Fruit fly (Drosophila melanogaster): Measurements from ENCODE around the gene Cpr64Ab.

Gene Cpr64Ab

DNA sequence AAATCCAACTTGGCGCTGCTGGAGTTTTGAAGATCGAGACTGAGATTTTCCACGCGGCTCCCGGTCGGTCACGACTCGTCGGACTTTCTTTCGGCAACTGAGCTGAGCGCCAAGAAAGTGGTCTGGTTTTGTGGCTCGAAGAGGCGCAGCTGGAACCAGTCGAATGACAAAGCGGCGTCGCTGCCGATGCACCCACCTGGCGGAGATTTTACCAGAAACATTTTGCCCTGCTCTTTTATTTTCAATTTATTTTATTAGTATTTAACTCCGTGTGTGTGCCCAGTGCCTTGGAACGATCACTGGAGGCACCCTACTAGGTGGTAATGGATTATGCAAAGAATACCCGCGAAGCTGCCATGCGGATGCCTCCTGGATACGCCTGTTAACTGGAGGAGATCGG lies 7.1 kb downstream of the Cpr64Ab start, which contains the start of gene CG15005:
Gene CG15005, minus strand, starts transcription at position 101 of the 400 bp plus-strand sequence.
- TF ChIP-seq CG12768 (GFP tag; optimal IDR thresholded peaks at IDR 0.05), result no peak
- no peak for TF ChIP-seq Clk (GFP tag; optimal IDR thresholded peaks at IDR 0.05)
- TF ChIP-seq CG14711 (tag; optimal IDR thresholded peaks at IDR 0.05), result no peak
- TF ChIP-seq pad (GFP tag; optimal IDR thresholded peaks at IDR 0.05), result no peak
- no peak for TF ChIP-seq cic (GFP tag; optimal IDR thresholded peaks at IDR 0.05)
- no peak for TF ChIP-seq CG7045 (GFP tag; optimal IDR thresholded peaks at IDR 0.05)
- no peak for TF ChIP-seq CG33017 (tag; optimal IDR thresholded peaks at IDR 0.05)
- TF ChIP-seq CG7101 (tag; optimal IDR thresholded peaks at IDR 0.05), result no peak
- TF ChIP-seq kay (GFP tag; ENCODE audit: borderline replicate concordance), result no peak
- no peak for TF ChIP-seq CG1620 (GFP tag; optimal IDR thresholded peaks at IDR 0.05)
- no peak for TF ChIP-seq bab1 (GFP tag; optimal IDR thresholded peaks at IDR 0.05)
- no peak for TF ChIP-seq Crg-1 (GFP tag; optimal IDR thresholded peaks at IDR 0.05)
- TF ChIP-seq Hr96 (GFP tag; optimal IDR thresholded peaks at IDR 0.05), result no peak
- no peak for TF ChIP-seq CG5204 (GFP tag; optimal IDR thresholded peaks at IDR 0.05)

DNA sequence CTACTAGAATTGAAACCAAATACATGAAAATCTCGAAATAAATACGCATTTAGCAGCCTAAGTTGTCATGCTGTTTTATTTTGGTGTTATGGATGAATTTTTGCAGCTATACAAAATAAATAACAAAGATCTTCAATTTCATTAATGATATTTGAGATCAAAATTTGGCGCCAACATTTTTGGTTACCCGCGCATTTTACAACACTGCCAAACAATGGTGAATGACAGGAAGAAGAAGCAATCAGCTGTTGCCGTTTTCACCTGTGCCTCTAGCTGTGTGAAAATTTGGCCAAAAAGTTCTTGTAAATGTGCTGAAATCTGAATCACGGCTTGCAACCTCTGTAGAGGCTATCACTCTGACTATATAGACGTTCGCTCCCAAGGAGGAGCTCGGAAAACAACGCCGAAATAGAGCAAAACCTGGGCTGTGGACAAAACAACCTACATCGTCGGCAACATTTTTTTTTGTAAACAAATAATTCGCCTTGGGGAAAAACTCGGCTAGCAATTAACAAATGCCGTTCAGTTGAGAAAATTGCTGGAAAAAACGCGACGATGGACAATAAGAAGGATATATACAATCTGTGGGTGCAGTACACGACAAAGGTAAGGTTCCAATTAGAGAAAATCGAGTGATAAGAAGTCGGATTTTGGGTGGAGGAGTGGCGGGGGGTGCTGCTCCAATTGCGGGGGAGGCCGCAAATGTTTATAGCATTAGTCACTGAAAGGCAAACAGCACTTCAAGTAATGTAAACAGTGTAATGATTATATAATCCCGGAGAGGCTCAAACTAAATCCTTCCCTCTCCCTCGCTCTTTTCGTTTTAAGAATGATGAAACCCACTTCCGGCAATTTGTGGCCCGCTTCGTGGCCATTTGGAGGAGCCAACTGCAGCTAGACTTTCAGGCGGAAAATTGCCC lies 17.4 kb downstream of the Cpr64Ab start, which contains the start of gene CG43367:
Gene CG43367, plus strand, starts transcription at position 264 of the 920 bp plus-strand sequence.
- TF ChIP-seq pad (GFP tag; optimal IDR thresholded peaks at IDR 0.05) (peak; percentile 25), CG7101 (tag; optimal IDR thresholded peaks at IDR 0.05) (peak; percentile 0), Crg-1 (GFP tag; optimal IDR thresholded peaks at IDR 0.05) (peak; percentile 19), CG1620 (GFP tag; optimal IDR thresholded peaks at IDR 0.05) (peak; percentile 51), kay (GFP tag; ENCODE audit: borderline replicate concordance) (peak; percentile 59), tj (GFP tag; optimal IDR thresholded peaks at IDR 0.05) (peak; percentile 5), CG11617 (GFP tag; optimal IDR thresholded peaks at IDR 0.05) (no peak), CG14711 (tag; optimal IDR thresholded peaks at IDR 0.05) (no peak), CG7045 (GFP tag; optimal IDR thresholded peaks at IDR 0.05) (no peak), bab1 (GFP tag; optimal IDR thresholded peaks at IDR 0.05) (peak; percentile 26)

DNA sequence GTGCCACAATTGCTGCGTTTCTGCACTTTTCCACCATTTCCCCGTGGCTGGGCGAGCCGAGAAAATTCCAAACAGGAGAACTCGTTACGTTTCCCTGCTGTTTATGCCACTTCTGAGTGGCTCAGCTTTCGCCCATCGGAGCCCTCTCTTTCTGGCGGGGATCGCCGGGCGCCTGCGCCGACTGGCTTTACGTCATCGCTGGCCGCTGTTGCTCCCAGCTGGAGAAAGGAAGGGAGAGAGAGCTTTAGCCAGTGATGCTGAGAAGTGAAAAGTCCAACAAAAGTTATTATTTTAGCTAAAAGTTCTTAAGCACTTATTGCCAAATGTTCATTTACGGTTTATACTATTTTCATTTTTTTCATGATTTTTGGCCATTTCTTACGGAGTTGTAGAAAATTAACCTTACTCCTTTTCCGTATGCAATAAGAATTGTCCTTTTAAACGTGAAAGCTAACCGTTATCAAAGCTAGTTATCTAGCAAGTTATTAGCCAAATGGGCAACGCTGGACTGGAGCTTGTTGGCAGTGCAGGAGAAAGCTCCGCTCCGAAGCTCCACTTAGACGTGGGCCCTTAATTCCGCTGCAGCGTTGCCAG lies 23.3 kb downstream of the Cpr64Ab start, which contains the start of the genes Teh2 and tipE:
Gene Teh2, minus strand, starts transcription at position 94 of the 594 bp plus-strand sequence.
Gene tipE, plus strand, starts transcription at position 570 of the 594 bp plus-strand sequence.
- TF ChIP-seq CG33017 (tag; optimal IDR thresholded peaks at IDR 0.05) (no peak), CG14711 (tag; optimal IDR thresholded peaks at IDR 0.05) (no peak), CG1620 (GFP tag; optimal IDR thresholded peaks at IDR 0.05) (no peak), CG12768 (GFP tag; optimal IDR thresholded peaks at IDR 0.05) (no peak), CG5204 (GFP tag; optimal IDR thresholded peaks at IDR 0.05) (no peak), kay (GFP tag; ENCODE audit: borderline replicate concordance) (no peak), Hr96 (GFP tag; optimal IDR thresholded peaks at IDR 0.05) (no peak), tj (GFP tag; optimal IDR thresholded peaks at IDR 0.05) (no peak), CG7045 (GFP tag; optimal IDR thresholded peaks at IDR 0.05) (no peak), Crg-1 (GFP tag; optimal IDR thresholded peaks at IDR 0.05) (no peak)

DNA sequence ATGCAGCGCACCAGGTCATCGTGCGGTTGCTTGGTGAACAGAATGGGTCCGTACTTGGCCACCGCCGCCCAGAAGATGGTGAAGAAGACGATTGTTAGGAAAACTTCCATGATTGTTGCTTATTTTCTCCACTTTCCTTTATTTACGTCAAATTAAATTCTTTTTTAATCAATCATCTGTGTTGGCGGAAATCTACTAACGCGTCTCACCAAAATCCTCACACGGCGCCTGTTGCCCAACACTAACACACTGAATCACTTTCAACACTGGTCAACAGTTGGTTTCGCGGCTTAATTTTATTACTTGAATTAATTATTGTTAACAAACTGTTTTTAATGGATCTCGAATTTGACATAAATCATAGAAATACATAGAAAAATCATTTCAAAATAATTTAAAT lies 24.7 kb downstream of the Cpr64Ab start, which contains the start of gene VhaM9.7-c:
Gene VhaM9.7-c, minus strand, starts transcription at position 207 of the 400 bp plus-strand sequence.
- TF ChIP-seq CG12768 (GFP tag; optimal IDR thresholded peaks at IDR 0.05) (peak; percentile 46), pad (GFP tag; optimal IDR thresholded peaks at IDR 0.05) (peak; percentile 55), cnc (optimal IDR thresholded peaks at IDR 0.05) (no peak), cic (GFP tag; optimal IDR thresholded peaks at IDR 0.05) (no peak), Hr96 (GFP tag; optimal IDR thresholded peaks at IDR 0.05) (peak; percentile 55), bab1 (GFP tag; optimal IDR thresholded peaks at IDR 0.05) (peak; percentile 18), ovo (GFP tag; optimal IDR thresholded peaks at IDR 0.05) (no peak), CG14711 (tag; optimal IDR thresholded peaks at IDR 0.05) (peak; percentile 50), CG1620 (GFP tag; optimal IDR thresholded peaks at IDR 0.05) (peak; percentile 78), tj (GFP tag; optimal IDR thresholded peaks at IDR 0.05) (no peak), CG7045 (GFP tag; optimal IDR thresholded peaks at IDR 0.05) (peak; percentile 46), CG11617 (GFP tag; optimal IDR thresholded peaks at IDR 0.05) (no peak), CG5204 (GFP tag; optimal IDR thresholded peaks at IDR 0.05) (peak; percentile 48), toe (GFP tag; optimal IDR thresholded peaks at IDR 0.05) (peak; percentile 44), Crg-1 (GFP tag; optimal IDR thresholded peaks at IDR 0.05) (peak; percentile 73), CG7101 (tag; optimal IDR thresholded peaks at IDR 0.05) (peak; percentile 70), CG33017 (tag; optimal IDR thresholded peaks at IDR 0.05) (peak; percentile 10), Mnt (GFP tag; optimal IDR thresholded peaks at IDR 0.05) (peak; percentile 47)

DNA sequence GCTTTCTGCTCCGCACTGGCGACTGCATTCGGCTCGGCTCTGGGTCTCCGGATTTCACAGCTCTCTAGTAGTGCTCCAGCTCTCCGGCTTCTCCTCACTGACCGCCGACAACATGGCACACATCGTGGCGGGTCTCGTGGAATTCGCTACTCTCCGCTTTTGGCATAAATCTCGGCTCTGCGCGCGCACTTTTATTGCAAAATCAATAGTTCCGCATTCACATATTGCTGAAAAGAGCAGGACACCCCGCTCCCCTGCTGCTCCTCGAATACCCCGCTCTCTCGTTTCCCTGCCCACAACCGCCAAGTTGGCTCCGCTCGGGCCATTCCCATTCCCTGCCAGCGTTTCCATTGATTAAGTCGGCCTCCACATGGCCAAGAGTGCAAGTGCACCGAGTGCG lies 26.1 kb downstream of the Cpr64Ab start:
- TF ChIP-seq pad (GFP tag; optimal IDR thresholded peaks at IDR 0.05) (no peak), tj (GFP tag; optimal IDR thresholded peaks at IDR 0.05) (no peak), kay (GFP tag; ENCODE audit: borderline replicate concordance) (no peak), CG11617 (GFP tag; optimal IDR thresholded peaks at IDR 0.05) (no peak), cnc (optimal IDR thresholded peaks at IDR 0.05) (no peak), toe (GFP tag; optimal IDR thresholded peaks at IDR 0.05) (no peak), Hr96 (GFP tag; optimal IDR thresholded peaks at IDR 0.05) (no peak), Crg-1 (GFP tag; optimal IDR thresholded peaks at IDR 0.05) (no peak), CG14711 (tag; optimal IDR thresholded peaks at IDR 0.05) (no peak), Clk (GFP tag; optimal IDR thresholded peaks at IDR 0.05) (no peak), Mnt (GFP tag; optimal IDR thresholded peaks at IDR 0.05) (peak; percentile 85), CG5204 (GFP tag; optimal IDR thresholded peaks at IDR 0.05) (no peak), CG1620 (GFP tag; optimal IDR thresholded peaks at IDR 0.05) (no peak), cic (GFP tag; optimal IDR thresholded peaks at IDR 0.05) (peak; percentile 74), bab1 (GFP tag; optimal IDR thresholded peaks at IDR 0.05) (no peak)

Measured in whole organism, adult.